Worm (Caenorhabditis elegans) whole organism, L1 larva: ENCODE measurements around the gene lin-8.

Source experiments
- ama-1 ChIP-seq: fragments of 150-350 bp; optimal IDR thresholded peaks from 2 replicates; lab custom pipeline; 2014
- fos-1 ChIP-seq: fragments of 150-350 bp; optimal IDR thresholded peaks from 2 replicates; lab custom pipeline; 2014; ENCODE audit warnings: missing biosample characterization, missing genetic modification characterization
- hlh-4 ChIP-seq: sonication (generic microtip); optimal IDR thresholded peaks from 2 replicates; lab custom pipeline; 2016; ENCODE audit warnings: mild to moderate bottlenecking, missing genetic modification characterization, missing compliant biosample characterization
- nhr-19 ChIP-seq: fragments of 200-800 bp; sonication (Bioruptor generic); conservative IDR thresholded peaks from 2 replicates; pipeline ENCODE4 v1.3.6; 2022; ENCODE audit warnings: missing genetic modification characterization, missing compliant biosample characterization
- unc-86 ChIP-seq: sonication (generic microtip); optimal IDR thresholded peaks from 2 replicates; lab custom pipeline; 2016; ENCODE audit warnings: missing genetic modification characterization, missing compliant biosample characterization

ce11 chrII:3024655-3025054 lies 32.0 kb upstream of the lin-8 start:
- TF ChIP-seq hlh-4 (tag; lab: Kevin White, UChicago) (no peak), unc-86 (no peak), ama-1 (lab: Kevin White, UChicago) (no peak), fos-1 (tag; lab: Kevin White, UChicago) (no peak), nhr-19 (no peak)
